Worm (Caenorhabditis elegans) whole organism, L4 larva: ENCODE measurements around the gene hsp-16.2.

Experiments
- ctbp-1 ChIP-seq: fragments of 200-800 bp; sonication (Bioruptor generic); IDR thresholded peaks from 2 replicates; pipeline ENCODE4 v1.3.6; 2022; ENCODE audit warnings: missing genetic modification reagents, missing genetic modification characterization, missing compliant biosample characterization
- lin-13 ChIP-seq: fragments of 150-350 bp; optimal IDR thresholded peaks from 2 replicates; lab custom pipeline; 2014; ENCODE audit warnings: missing biosample characterization, missing genetic modification reagents, missing genetic modification characterization
- lin-15B ChIP-seq: fragments of 150-350 bp; sonication (generic microtip); optimal IDR thresholded peaks from 3 replicates; lab custom pipeline; 2014; ENCODE audit warnings: missing biosample characterization, missing genetic modification characterization
- nhr-6 ChIP-seq: fragments of 150-350 bp; optimal IDR thresholded peaks from 2 replicates; lab custom pipeline; 2014; ENCODE audit warnings: missing biosample characterization, missing genetic modification characterization
- php-3 ChIP-seq: fragments of 200-800 bp; sonication (Bioruptor generic); IDR thresholded peaks from 2 replicates; pipeline ENCODE4 v1.3.6; 2022; ENCODE audit warnings: missing genetic modification reagents, missing genetic modification characterization, missing compliant biosample characterization
- zfp-3 ChIP-seq: fragments of 200-800 bp; sonication (Bioruptor generic); conservative IDR thresholded peaks from 2 replicates; pipeline ENCODE4 v1.3.6; 2022; ENCODE audit warnings: missing genetic modification reagents, missing genetic modification characterization, missing compliant biosample characterization

ce11 chrV:1824528-1824927, 19.8 kb upstream of the hsp-16.2 start:
- TF ChIP-seq ctbp-1 (GFP tag; lab: Robert Waterston, UW) (no peak), zfp-3 (GFP tag; lab: Robert Waterston, UW) (no peak), nhr-6 (tag; lab: Kevin White, UChicago) (no peak), lin-15B (tag; lab: Kevin White, UChicago) (no peak), lin-13 (no peak), php-3 (GFP tag; lab: Robert Waterston, UW) (no peak)
